Worm (Caenorhabditis elegans) whole organism, L4/young adult: ENCODE data around the gene F22B7.3.

ENCODE experiments used
- W03F9.2 ChIP-seq: fragments of 150-350 bp; optimal IDR thresholded peaks from 2 replicates; lab custom pipeline; 2014; ENCODE audit warnings: missing biosample characterization, missing genetic modification characterization
- dao-5 ChIP-seq: sonication (generic microtip); optimal IDR thresholded peaks from 2 replicates; lab custom pipeline; 2016; ENCODE audit warnings: missing genotype, missing genetic modification characterization, moderate library complexity, missing compliant biosample characterization
- him-1 ChIP-seq: sonication (generic microtip); optimal IDR thresholded peaks from 2 replicates; lab custom pipeline; 2016; ENCODE audit warnings: missing genotype, missing genetic modification reagents, missing genetic modification characterization, missing compliant biosample characterization

DNA sequence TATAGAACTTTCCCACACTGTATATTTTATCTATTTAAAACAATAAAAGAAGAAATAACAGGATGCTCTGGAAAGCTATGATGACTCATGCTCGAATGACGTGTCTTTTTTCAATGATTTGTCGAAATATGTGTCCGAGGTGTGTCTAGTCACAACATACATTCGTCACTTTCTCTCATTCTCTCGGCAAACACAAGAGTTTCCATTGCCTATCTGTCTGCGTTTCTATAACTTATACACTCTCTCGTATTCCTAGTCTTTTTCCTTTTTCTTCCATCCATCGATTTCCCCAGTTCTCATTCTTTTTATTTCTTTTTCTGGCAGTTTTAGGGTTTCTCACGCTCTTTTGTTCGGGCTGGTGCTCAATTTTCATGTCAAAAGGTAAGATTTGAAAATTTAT lies 48.0 kb downstream of the F22B7.3 start:
- TF ChIP-seq dao-5 (tag; lab: Kevin White, UChicago): no peak
- TF ChIP-seq him-1 (tag; lab: Kevin White, UChicago): no peak
- TF ChIP-seq W03F9.2 (tag; lab: Kevin White, UChicago): no peak
